Fruit fly (Drosophila melanogaster): ENCODE results near the gene CG4230.
A peak's percentile ranks its signal among the peaks of the same experiment; 100 is the strongest.

CG4230 gene

DNA sequence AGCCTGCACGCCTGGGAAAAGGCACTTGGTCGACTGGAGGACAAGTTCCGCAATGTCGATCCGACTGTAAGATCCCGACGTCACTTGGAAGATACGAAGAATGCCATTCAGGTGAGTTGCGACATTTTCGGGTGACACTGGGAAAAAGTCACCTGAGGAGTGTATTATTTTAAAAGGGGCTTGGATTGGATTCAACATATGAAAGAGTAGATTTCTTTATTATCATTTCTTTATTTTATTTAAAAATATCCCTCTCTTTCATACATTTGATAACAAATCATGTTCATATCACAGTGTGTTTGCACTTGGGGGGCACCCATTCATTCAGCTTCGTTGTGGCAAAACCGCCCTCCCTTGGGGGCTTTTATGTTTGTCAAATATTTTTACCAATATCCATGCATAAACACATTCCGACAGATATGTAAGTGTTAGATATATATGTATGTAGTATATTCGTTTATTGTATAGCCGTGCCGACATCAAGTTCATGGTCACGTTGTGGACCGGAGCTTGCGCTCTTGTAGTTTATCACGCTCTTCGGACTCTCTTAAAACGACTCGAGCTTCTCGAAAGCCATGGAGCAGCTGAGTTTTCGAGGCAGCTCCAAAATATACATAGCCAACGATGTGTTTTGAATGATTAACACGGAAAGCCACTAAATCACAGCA is 51.3 kb downstream of the CG4230 start:
- no peak for TF ChIP-seq kay (GFP tag; ENCODE audit: borderline replicate concordance)
- no peak for TF ChIP-seq CG7045 (GFP tag; optimal IDR thresholded peaks at IDR 0.05)

DNA sequence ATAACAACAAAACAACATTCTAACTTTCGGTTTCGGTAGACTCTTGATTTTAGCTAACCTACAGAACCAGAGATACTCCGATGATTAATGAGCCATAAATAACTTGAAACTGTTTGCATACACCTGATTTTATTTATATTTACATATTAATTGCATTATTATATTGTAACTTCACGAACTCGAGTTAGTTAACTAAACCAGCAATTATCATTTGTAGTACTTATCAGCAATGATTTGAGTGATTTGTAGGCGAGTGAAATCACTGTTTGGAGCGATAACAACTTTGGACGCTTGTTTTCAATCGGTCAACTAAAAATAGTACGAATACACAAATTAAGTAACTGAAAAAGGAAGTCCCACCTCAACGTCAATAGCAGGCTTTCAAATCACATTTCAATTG is 51.8 kb downstream of the CG4230 start:
- TF ChIP-seq kay (GFP tag; ENCODE audit: borderline replicate concordance) (peak; percentile 84), CG7045 (GFP tag; optimal IDR thresholded peaks at IDR 0.05) (no peak), CG11617 (GFP tag; optimal IDR thresholded peaks at IDR 0.05) (no peak), CG12768 (GFP tag; optimal IDR thresholded peaks at IDR 0.05) (no peak)

All from whole organism, adult.